Fruit fly (Drosophila melanogaster) whole organism, embryonic: ENCODE results near the gene Hsp83.
A peak's percentile ranks its signal among the peaks of the same experiment; 100 is the strongest.

Experiments
- Ada2b ChIP-seq: fragments of 200-800 bp; sonication (Bioruptor generic); IDR thresholded peaks from 2 replicates; pipeline ENCODE4 v1.3.6; 2022; ENCODE audit warnings: missing biosample characterization, missing genetic modification characterization
- B-H2 ChIP-seq: fragments of 200-800 bp; sonication (Bioruptor generic); optimal IDR thresholded peaks from 2 replicates; lab custom pipeline; 2018; ENCODE audit warnings: missing biosample characterization, mild to moderate bottlenecking, missing genetic modification characterization
- BtbVII ChIP-seq: fragments of 200-800 bp; sonication (Bioruptor generic); optimal IDR thresholded peaks from 3 replicates; lab custom pipeline; 2017; ENCODE audit warnings: missing biosample characterization, mild to moderate bottlenecking, missing genetic modification characterization
- CG10274 ChIP-seq: fragments of 200-800 bp; sonication (Bioruptor generic); optimal IDR thresholded peaks from 3 replicates; lab custom pipeline; 2017; ENCODE audit warnings: missing biosample characterization, mild to moderate bottlenecking, missing genetic modification characterization
- CG10431 ChIP-seq: fragments of 200-800 bp; sonication (Bioruptor generic); optimal IDR thresholded peaks from 3 replicates; lab custom pipeline; 2018; ENCODE audit warnings: missing biosample characterization, mild to moderate bottlenecking, missing genetic modification characterization
- CG12104 ChIP-seq: fragments of 200-800 bp; sonication (Bioruptor generic); optimal IDR thresholded peaks from 3 replicates; lab custom pipeline; 2016; ENCODE audit warnings: missing biosample characterization, missing genetic modification characterization
- CG13296 ChIP-seq: fragments of 200-800 bp; sonication (Bioruptor generic); optimal IDR thresholded peaks from 3 replicates; lab custom pipeline; 2018; ENCODE audit warnings: missing biosample characterization, mild to moderate bottlenecking, missing genetic modification characterization
- CG13624 ChIP-seq: fragments of 200-800 bp; sonication (Bioruptor generic); optimal IDR thresholded peaks from 2 replicates; lab custom pipeline; 2016; ENCODE audit warnings: missing biosample characterization, missing genetic modification characterization
- CG14710 ChIP-seq: fragments of 200-800 bp; sonication (Bioruptor generic); optimal IDR thresholded peaks from 3 replicates; lab custom pipeline; 2019; ENCODE audit warnings: missing biosample characterization, mild to moderate bottlenecking, missing genetic modification characterization, moderate library complexity
- CG14965 ChIP-seq: fragments of 200-800 bp; sonication (Bioruptor generic); optimal IDR thresholded peaks from 2 replicates; lab custom pipeline; 2016; ENCODE audit warnings: missing biosample characterization, missing genetic modification characterization, borderline replicate concordance
- CG17361 ChIP-seq: fragments of 200-800 bp; sonication (Bioruptor generic); IDR thresholded peaks from 3 replicates; pipeline ENCODE4 v1.3.6; 2022; ENCODE audit warnings: missing biosample characterization, missing genetic modification characterization
- CG2120 ChIP-seq: fragments of 200-800 bp; sonication (Bioruptor generic); optimal IDR thresholded peaks from 3 replicates; lab custom pipeline; 2016; ENCODE audit warnings: missing biosample characterization, missing genetic modification characterization
- CG2712 ChIP-seq: fragments of 200-800 bp; optimal IDR thresholded peaks from 3 replicates; lab custom pipeline; 2019; ENCODE audit warnings: missing biosample characterization, mild to moderate bottlenecking, missing genetic modification characterization, moderate library complexity
- CG30403 ChIP-seq: fragments of 200-800 bp; sonication (Bioruptor generic); optimal IDR thresholded peaks from 3 replicates; lab custom pipeline; 2016; ENCODE audit warnings: missing biosample characterization, missing genetic modification characterization
- CG31365 ChIP-seq: fragments of 200-800 bp; sonication (Bioruptor generic); optimal IDR thresholded peaks from 2 replicates; lab custom pipeline; 2018; ENCODE audit warnings: missing biosample characterization, mild to moderate bottlenecking, missing genetic modification characterization
- CG32532 ChIP-seq: fragments of 200-800 bp; sonication (Bioruptor generic); IDR thresholded peaks from 2 replicates; pipeline ENCODE4 v1.3.6; 2022; ENCODE audit warnings: missing biosample characterization, missing genetic modification characterization
- CG4360 ChIP-seq: fragments of 200-800 bp; sonication (Bioruptor generic); IDR thresholded peaks from 2 replicates; pipeline ENCODE4 v1.3.6; 2022; ENCODE audit warnings: missing biosample characterization, missing genetic modification characterization
- CG4424 ChIP-seq: fragments of 200-800 bp; sonication (Bioruptor generic); optimal IDR thresholded peaks from 3 replicates; lab custom pipeline; 2016; ENCODE audit warnings: missing biosample characterization, missing genetic modification characterization
- CG6683 ChIP-seq: fragments of 200-800 bp; sonication (Bioruptor generic); optimal IDR thresholded peaks from 2 replicates; lab custom pipeline; 2017; ENCODE audit warnings: missing biosample characterization, mild to moderate bottlenecking, missing genetic modification characterization, missing genetic modification reagents
- CG8359 ChIP-seq: fragments of 200-800 bp; sonication (Bioruptor generic); optimal IDR thresholded peaks from 2 replicates; lab custom pipeline; 2017; ENCODE audit warnings: missing biosample characterization, mild to moderate bottlenecking, missing genetic modification characterization, borderline replicate concordance
- CG8388 ChIP-seq: fragments of 200-800 bp; sonication (Bioruptor generic); optimal IDR thresholded peaks from 2 replicates; lab custom pipeline; 2019; ENCODE audit warnings: missing biosample characterization, mild to moderate bottlenecking, missing genetic modification characterization, moderate library complexity
- CrebB ChIP-seq: fragments of 200-800 bp; sonication (Bioruptor generic); optimal IDR thresholded peaks from 3 replicates; lab custom pipeline; 2018; ENCODE audit warnings: missing biosample characterization, mild to moderate bottlenecking, missing genetic modification characterization
- Dfd ChIP-seq, 2 experiments: fragments of >200 bp; optimal IDR thresholded peaks; 2 replicates each; lab custom pipeline; 2017; ENCODE audit warnings: missing biosample characterization in 2 of 2, missing genetic modification characterization in 2 of 2
- Dll ChIP-seq: fragments of 200-800 bp; sonication (Bioruptor generic); IDR thresholded peaks from 4 replicates; pipeline ENCODE4 v1.3.6; 2022; ENCODE audit warnings: missing biosample characterization, missing genetic modification characterization; ENCODE audit not compliant: partially characterized antibody
- Dref ChIP-seq: fragments of 200-800 bp; sonication (Bioruptor generic); IDR thresholded peaks from 2 replicates; pipeline ENCODE4 v1.3.6; 2022; ENCODE audit warnings: missing biosample characterization, missing genetic modification characterization
- Gsc ChIP-seq: fragments of 200-800 bp; sonication (Bioruptor generic); IDR thresholded peaks from 2 replicates; pipeline ENCODE4 v1.3.6; 2022; ENCODE audit warnings: missing biosample characterization, missing genetic modification characterization
- MBD-R2 ChIP-seq: fragments of 200-800 bp; sonication (Bioruptor generic); IDR thresholded peaks from 2 replicates; pipeline ENCODE4 v1.3.6; 2022; ENCODE audit warnings: missing biosample characterization, missing genetic modification characterization
- Meics ChIP-seq: fragments of 200-800 bp; sonication (Bioruptor generic); optimal IDR thresholded peaks from 2 replicates; lab custom pipeline; 2017; ENCODE audit warnings: missing biosample characterization, mild to moderate bottlenecking, missing genetic modification characterization
- NC2β ChIP-seq: fragments of 200-800 bp; sonication (Bioruptor generic); optimal IDR thresholded peaks from 2 replicates; lab custom pipeline; 2016; ENCODE audit warnings: missing biosample characterization, missing genetic modification characterization
- NfI ChIP-seq: fragments of 200-800 bp; sonication (Bioruptor generic); optimal IDR thresholded peaks from 3 replicates; lab custom pipeline; 2018; ENCODE audit warnings: missing biosample characterization, mild to moderate bottlenecking, missing genetic modification characterization, moderate library complexity
- Oaz ChIP-seq: fragments of 200-800 bp; sonication (Bioruptor generic); IDR thresholded peaks from 2 replicates; pipeline ENCODE4 v1.3.6; 2022; ENCODE audit warnings: missing biosample characterization, missing genetic modification characterization
- Sry-δ ChIP-seq: fragments of 200-800 bp; sonication (Bioruptor generic); optimal IDR thresholded peaks from 2 replicates; lab custom pipeline; 2016; ENCODE audit warnings: missing biosample characterization, missing genetic modification characterization
- Xbp1 ChIP-seq: fragments of 200-800 bp; sonication (Bioruptor generic); optimal IDR thresholded peaks from 3 replicates; lab custom pipeline; 2016; ENCODE audit warnings: missing biosample characterization, mild to moderate bottlenecking, missing genetic modification characterization
- ap ChIP-seq: fragments of 200-800 bp; sonication (Bioruptor generic); IDR thresholded peaks from 2 replicates; pipeline ENCODE4 v1.3.6; 2022; ENCODE audit warnings: missing biosample characterization, missing genetic modification characterization
- bbx ChIP-seq: fragments of 200-800 bp; sonication (Bioruptor generic); IDR thresholded peaks from 2 replicates; pipeline ENCODE4 v1.3.6; 2022; ENCODE audit warnings: missing biosample characterization, missing genetic modification characterization; ENCODE audit not compliant: partially characterized antibody
- bigmax ChIP-seq: fragments of 200-800 bp; sonication (Bioruptor generic); optimal IDR thresholded peaks from 2 replicates; lab custom pipeline; 2018; ENCODE audit warnings: missing biosample characterization, mild to moderate bottlenecking, missing genetic modification characterization
- cg ChIP-seq: fragments of 200-800 bp; sonication (Bioruptor generic); optimal IDR thresholded peaks from 3 replicates; lab custom pipeline; 2019; ENCODE audit warnings: missing biosample characterization, mild to moderate bottlenecking, missing genetic modification characterization, moderate library complexity
- croc ChIP-seq: fragments of 200-800 bp; sonication (Bioruptor generic); conservative IDR thresholded peaks from 3 replicates; pipeline ENCODE4 v1.3.6; 2022; ENCODE audit warnings: missing biosample characterization, missing genetic modification characterization
- emc ChIP-seq: fragments of 200-800 bp; sonication (Bioruptor generic); optimal IDR thresholded peaks from 2 replicates; lab custom pipeline; 2016; ENCODE audit warnings: missing biosample characterization, missing genetic modification characterization
- ems ChIP-seq: fragments of 200-800 bp; sonication (Bioruptor generic); optimal IDR thresholded peaks from 3 replicates; lab custom pipeline; 2016; ENCODE audit warnings: missing biosample characterization, missing genetic modification characterization
- fru ChIP-seq: fragments of >200 bp; optimal IDR thresholded peaks from 2 replicates; lab custom pipeline; 2017
- grau ChIP-seq: fragments of 200-800 bp; optimal IDR thresholded peaks from 3 replicates; lab custom pipeline; 2019; ENCODE audit warnings: missing biosample characterization, mild to moderate bottlenecking, missing genetic modification characterization, moderate library complexity
- grn ChIP-seq: fragments of 200-800 bp; sonication (Bioruptor generic); optimal IDR thresholded peaks from 3 replicates; lab custom pipeline; 2017; ENCODE audit warnings: missing biosample characterization, missing genetic modification characterization
- gt ChIP-seq: fragments of 200-800 bp; sonication (Bioruptor generic); IDR thresholded peaks from 2 replicates; pipeline ENCODE4 v1.3.6; 2022; ENCODE audit warnings: missing biosample characterization, missing genetic modification characterization
- hth ChIP-seq: fragments of >200 bp; optimal IDR thresholded peaks from 2 replicates; lab custom pipeline; 2017; ENCODE audit warnings: inconsistent platforms
- ken ChIP-seq: fragments of 200-800 bp; sonication (Bioruptor generic); IDR thresholded peaks from 3 replicates; pipeline ENCODE4 v1.3.6; 2022; ENCODE audit warnings: missing biosample characterization, missing genetic modification characterization
- lola ChIP-seq, 3 experiments: fragments of >200 bp in 2 of 3; fragments of 200-800 bp in 1 of 3; sonication (Bioruptor generic) in 1 of 3; optimal IDR thresholded peaks; 2 replicates each; lab custom pipeline; 2017 to 2019; ENCODE audit warnings: missing biosample characterization in 3 of 3, missing genetic modification characterization in 3 of 3, mild to moderate bottlenecking in 1 of 3, moderate library complexity in 1 of 3
- nom ChIP-seq: fragments of 200-800 bp; sonication (Bioruptor generic); optimal IDR thresholded peaks from 2 replicates; lab custom pipeline; 2017; ENCODE audit warnings: missing biosample characterization, missing genetic modification characterization, mild to moderate bottlenecking, moderate library complexity, missing genetic modification reagents
- pan ChIP-seq, 4 experiments: fragments of >200 bp in 3 of 4; fragments of 200-800 bp in 1 of 4; sonication (Bioruptor generic) in 1 of 4; optimal IDR thresholded peaks in 3 of 4; IDR thresholded peaks in 1 of 4; 2 replicates each; pipeline versions ENCODE4 v1.3.6 to Lab custom; 2017 to 2022; ENCODE audit warnings: missing biosample characterization in 2 of 4, missing genetic modification characterization in 2 of 4, mixed read lengths in 1 of 4
- tin ChIP-seq: fragments of 200-800 bp; sonication (Bioruptor generic); optimal IDR thresholded peaks from 3 replicates; lab custom pipeline; 2016; ENCODE audit warnings: missing biosample characterization, missing genetic modification characterization

The Hsp83 gene

DNA sequence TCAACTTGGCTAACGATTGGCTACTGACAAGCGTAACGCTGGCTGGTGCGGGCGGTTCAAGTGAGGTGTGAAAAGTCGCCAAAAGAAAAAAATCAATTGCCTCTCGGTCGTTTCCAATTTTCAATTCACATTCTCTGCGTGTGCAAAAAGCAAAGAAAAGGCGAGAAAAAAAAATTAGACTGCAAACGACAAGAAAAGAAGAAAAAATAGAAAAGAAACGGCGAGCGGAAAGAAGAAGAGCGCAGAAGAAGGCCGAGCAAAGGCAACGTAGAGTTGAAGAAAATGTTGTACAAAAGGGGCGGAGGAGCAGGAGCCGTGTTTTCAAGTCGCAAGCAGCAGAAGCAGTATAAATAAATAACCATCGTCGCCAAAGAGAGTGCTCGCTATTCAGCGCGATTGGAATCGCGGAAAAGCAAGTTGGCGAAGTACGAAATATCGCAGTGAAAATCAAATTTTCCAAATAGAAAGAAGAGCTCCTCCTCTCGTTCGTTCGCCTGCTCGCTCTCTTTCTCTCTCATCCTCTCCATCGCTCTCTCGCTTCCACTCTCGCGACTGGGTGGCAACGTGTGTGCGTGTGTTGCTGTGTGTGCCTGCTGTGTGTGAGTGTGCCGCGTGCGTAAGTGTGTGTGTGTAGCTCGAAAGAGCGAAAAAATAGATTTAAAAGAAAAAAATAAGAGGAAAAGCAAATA lies 33.1 kb downstream of the Hsp83 start (continued):
- TF ChIP-seq CG31365 (no peak), hth (lab: Kevin White, UChicago) (no peak), Gsc (GFP tag; lab: Robert Waterston, UW) (no peak), cg (GFP tag; lab: Kevin White, UChicago) (peak; percentile 100), pan (optimal IDR thresholded peaks at IDR 0.05; lab: Kevin White, UChicago) (no peak), pan (GFP tag; optimal IDR thresholded peaks at IDR 0.05 in 1 of 2, IDR thresholded peaks at IDR 0.05 in 1 of 2) (no peak), croc (GFP tag; lab: Robert Waterston, UW) (no peak), Oaz (GFP tag; lab: Robert Waterston, UW) (no peak), MBD-R2 (GFP tag; lab: Robert Waterston, UW) (no peak), grau (no peak), NC2β (no peak), Dfd (GFP tag; optimal IDR thresholded peaks at IDR 0.05; lab: Kevin White, UChicago) (no peak), CG30403 (GFP tag; lab: Kevin White, UChicago) (no peak), NfI (peak; percentile 6), ems (GFP tag; lab: Kevin White, UChicago) (no peak), CG13624 (no peak), CG10274 (GFP tag; lab: Kevin White, UChicago) (no peak), tin (GFP tag; lab: Kevin White, UChicago) (no peak), grn (GFP tag; lab: Kevin White, UChicago) (no peak), CG17361 (GFP tag; lab: Robert Waterston, UW) (no peak), ken (GFP tag; lab: Robert Waterston, UW) (no peak), CG2120 (GFP tag; lab: Kevin White, UChicago) (no peak), CrebB (tag; lab: Kevin White, UChicago) (no peak), CG8359 (no peak), bigmax (GFP tag; lab: Kevin White, UChicago) (no peak), bbx (no peak), fru (lab: Kevin White, UChicago) (no peak), CG2712 (no peak), ap (GFP tag; lab: Robert Waterston, UW) (no peak), Meics (GFP tag; lab: Kevin White, UChicago) (no peak), Dll (GFP tag; lab: Robert Waterston, UW) (no peak; the same call in 3 of the 4 replicates), emc (no peak), nom (GFP tag; lab: Kevin White, UChicago) (peak; percentile 68), CG4360 (GFP tag; lab: Robert Waterston, UW) (no peak), Sry-δ (GFP tag; lab: Kevin White, UChicago) (no peak), CG13296 (GFP tag; lab: Kevin White, UChicago) (no peak), gt (GFP tag; lab: Robert Waterston, UW) (no peak), CG8388 (GFP tag; lab: Kevin White, UChicago) (no peak), CG4424 (GFP tag; lab: Kevin White, UChicago) (no peak), CG14710 (tag; lab: Kevin White, UChicago) (no peak), CG6683 (no peak), CG14965 (GFP tag; lab: Kevin White, UChicago) (no peak), BtbVII (GFP tag; lab: Kevin White, UChicago) (peak; percentile 51), B-H2 (peak; percentile 14), Xbp1 (GFP tag; lab: Kevin White, UChicago) (no peak), lola (GFP tag; optimal IDR thresholded peaks at IDR 0.05; lab: Kevin White, UChicago) (no peak), CG32532 (peak; percentile 55; the same call in 1 of the 2 replicates), CG10431 (GFP tag; lab: Kevin White, UChicago) (no peak), Ada2b (no peak), Dref (no peak), CG12104 (GFP tag; lab: Kevin White, UChicago) (no peak)
